Worm (Caenorhabditis elegans): ENCODE data around the gene pals-17.
A peak's percentile ranks its signal among the peaks of the same experiment; 100 is the strongest.

pals-17 gene

DNA sequence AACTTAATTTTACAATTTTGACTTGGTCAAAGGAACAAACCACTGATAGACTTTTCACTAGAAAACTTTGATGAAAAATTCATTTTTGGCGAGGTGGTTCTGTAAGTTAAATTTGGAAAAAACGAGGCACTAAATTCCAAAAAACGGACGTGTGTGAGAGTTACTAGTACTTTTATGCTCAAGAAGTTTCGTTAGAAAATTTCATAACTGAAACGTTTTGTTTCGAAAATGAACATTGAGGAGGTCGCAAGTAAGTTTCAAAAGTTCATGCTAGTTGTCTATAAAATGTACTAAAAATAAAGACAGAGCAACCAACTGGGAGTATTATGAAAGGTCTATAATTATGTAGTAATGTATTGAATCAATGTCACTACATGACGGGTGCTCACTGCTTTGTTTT lies at the start of gene pals-17:
Gene pals-17, minus strand, starts transcription at position 101 of the 400 bp plus-strand sequence.
- no peak for TF ChIP-seq elt-3 (tag; optimal IDR thresholded peaks at IDR 0.05)
- TF ChIP-seq daf-12 (tag; optimal IDR thresholded peaks at IDR 0.05): no peak
- no peak for TF ChIP-seq nhr-12 (tag; optimal IDR thresholded peaks at IDR 0.05)
- TF ChIP-seq zag-1 (tag; optimal IDR thresholded peaks at IDR 0.05): no peak
- no peak for TF ChIP-seq snpc-4 (tag; optimal IDR thresholded peaks at IDR 0.05)
- no peak for TF ChIP-seq egl-5 (tag; optimal IDR thresholded peaks at IDR 0.05)
- no peak for TF ChIP-seq lin-15B (tag; optimal IDR thresholded peaks at IDR 0.05)
- TF ChIP-seq fkh-10 (GFP tag; optimal IDR thresholded peaks at IDR 0.05): no peak
- no peak for TF ChIP-seq skn-1 (tag; optimal IDR thresholded peaks at IDR 0.05)
- no peak for TF ChIP-seq eor-1 (tag; optimal IDR thresholded peaks at IDR 0.05)
- TF ChIP-seq nfya-1 (tag; optimal IDR thresholded peaks at IDR 0.05; ENCODE audit: insufficient read depth): no peak
- no peak for TF ChIP-seq mdl-1 (tag; optimal IDR thresholded peaks at IDR 0.05)
- no peak for TF ChIP-seq elt-1 (tag; optimal IDR thresholded peaks at IDR 0.05)
- TF ChIP-seq hmg-11 (tag; optimal IDR thresholded peaks at IDR 0.05): no peak
- TF ChIP-seq ztf-4 (tag; optimal IDR thresholded peaks at IDR 0.05): no peak
- no peak for TF ChIP-seq pha-4 (tag; optimal IDR thresholded peaks at IDR 0.05)
- no peak for TF ChIP-seq elt-2 (tag; optimal IDR thresholded peaks at IDR 0.05)
- TF ChIP-seq nhr-23 (tag; optimal IDR thresholded peaks at IDR 0.05): no peak
- TF ChIP-seq nhr-43 (tag; optimal IDR thresholded peaks at IDR 0.05; ENCODE audit: poor library complexity, severe bottlenecking): no peak
- TF ChIP-seq unc-39 (tag; optimal IDR thresholded peaks at IDR 0.05): no peak

DNA sequence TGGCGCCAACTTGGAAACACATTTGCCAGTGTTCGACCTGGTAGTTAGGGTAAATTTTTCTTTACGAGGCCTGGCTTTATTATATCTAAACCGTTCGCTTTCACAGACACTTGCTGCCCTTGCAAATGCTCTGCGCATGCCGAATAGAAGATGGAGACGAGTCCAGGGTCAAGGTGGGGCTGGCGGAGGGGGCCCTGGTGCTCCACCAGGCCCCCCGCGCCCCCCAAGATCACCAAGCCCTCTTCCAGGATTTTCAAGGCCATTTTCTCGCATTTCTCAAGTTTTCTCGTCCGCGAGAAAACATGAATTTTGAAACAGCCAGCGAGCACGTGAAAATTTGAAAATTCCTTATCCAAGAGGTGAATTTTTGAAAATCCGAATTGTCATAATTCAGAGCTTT lies 48.0 kb upstream of the pals-17 start:
- TF ChIP-seq daf-12 (tag; optimal IDR thresholded peaks at IDR 0.05) (no peak), ceh-28 (tag; optimal IDR thresholded peaks at IDR 0.05) (no peak), R02D3.7 (tag; optimal IDR thresholded peaks at IDR 0.05) (no peak), unc-39 (tag; optimal IDR thresholded peaks at IDR 0.05) (no peak), nhr-76 (tag; optimal IDR thresholded peaks at IDR 0.05) (no peak), ZK546.5 (tag; optimal IDR thresholded peaks at IDR 0.05) (no peak), mdl-1 (tag; optimal IDR thresholded peaks at IDR 0.05) (no peak), unc-62 (GFP tag; optimal IDR thresholded peaks at IDR 0.05) (no peak), nhr-28 (tag; optimal IDR thresholded peaks at IDR 0.05) (no peak), ceh-16 (tag; optimal IDR thresholded peaks at IDR 0.05) (no peak)

DNA sequence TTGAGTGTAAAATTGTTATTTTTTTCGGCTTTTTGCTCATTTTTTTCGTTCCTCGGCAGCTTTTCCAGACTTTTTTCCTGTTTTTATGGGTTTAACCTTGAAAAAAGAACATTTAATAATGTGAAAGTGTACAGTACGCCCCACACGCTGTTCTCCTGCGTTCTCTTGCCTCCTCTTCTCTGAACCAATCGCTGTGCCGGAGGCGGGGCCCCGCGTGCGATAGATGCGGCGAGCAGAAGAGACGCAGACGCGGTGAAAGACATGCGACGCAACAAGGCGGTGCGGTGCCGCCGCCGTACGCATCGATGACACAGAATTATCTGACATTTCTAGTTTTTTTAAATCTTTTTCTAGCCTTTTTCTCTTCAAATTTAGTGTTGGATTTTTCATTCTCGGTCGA lies 45.1 kb upstream of the pals-17 start:
- TF ChIP-seq egl-5 (tag; optimal IDR thresholded peaks at IDR 0.05) (no peak), tbx-2 (tag; optimal IDR thresholded peaks at IDR 0.05) (no peak), unc-62 (GFP tag; optimal IDR thresholded peaks at IDR 0.05) (no peak), ceh-16 (tag; optimal IDR thresholded peaks at IDR 0.05) (no peak), unc-39 (tag; optimal IDR thresholded peaks at IDR 0.05) (no peak), nfya-1 (tag; optimal IDR thresholded peaks at IDR 0.05; ENCODE audit: insufficient read depth) (peak; percentile 99), aly-2 (tag; optimal IDR thresholded peaks at IDR 0.05) (no peak), R02D3.7 (tag; optimal IDR thresholded peaks at IDR 0.05) (no peak), nhr-76 (tag; optimal IDR thresholded peaks at IDR 0.05) (no peak)

DNA sequence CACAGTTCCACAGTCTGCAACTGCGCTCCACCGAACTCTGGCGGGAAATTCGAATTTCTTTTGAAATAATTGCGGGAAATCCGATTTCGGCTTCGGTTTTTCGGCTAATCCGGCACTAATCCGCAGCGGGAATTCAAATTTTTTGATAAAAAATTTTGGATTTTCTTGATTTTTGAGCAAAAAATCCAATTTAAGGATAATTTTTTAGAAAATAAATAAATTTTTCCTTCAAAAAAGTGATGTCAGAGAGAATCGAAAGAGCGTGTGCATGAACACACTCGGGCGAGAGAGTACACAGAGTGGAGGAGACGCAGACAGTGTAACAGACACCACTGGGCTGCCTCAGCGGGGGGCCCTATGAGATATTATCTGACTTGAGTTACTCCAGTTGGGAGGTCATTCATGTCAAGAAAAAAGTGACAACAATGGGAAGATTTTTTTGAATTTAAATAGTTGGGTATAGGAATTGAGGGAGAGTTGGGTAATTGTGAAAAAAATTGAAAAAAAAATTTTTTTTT lies 38.3 kb upstream of the pals-17 start:
- no peak for TF ChIP-seq ama-1 (optimal IDR thresholded peaks at IDR 0.05)
- no peak for TF ChIP-seq egl-5 (tag; optimal IDR thresholded peaks at IDR 0.05)
- peak; percentile 49 for TF ChIP-seq elt-1 (tag; optimal IDR thresholded peaks at IDR 0.05)
- TF ChIP-seq nfya-1 (tag; optimal IDR thresholded peaks at IDR 0.05; ENCODE audit: insufficient read depth): peak; percentile 56
- TF ChIP-seq daf-12 (tag; optimal IDR thresholded peaks at IDR 0.05): no peak
- no peak for TF ChIP-seq aly-2 (tag; optimal IDR thresholded peaks at IDR 0.05)
- no peak for TF ChIP-seq unc-39 (tag; optimal IDR thresholded peaks at IDR 0.05)
- no peak for TF ChIP-seq eor-1 (tag; optimal IDR thresholded peaks at IDR 0.05)
- peak; percentile 56 for TF ChIP-seq hmg-11 (tag; optimal IDR thresholded peaks at IDR 0.05)

DNA sequence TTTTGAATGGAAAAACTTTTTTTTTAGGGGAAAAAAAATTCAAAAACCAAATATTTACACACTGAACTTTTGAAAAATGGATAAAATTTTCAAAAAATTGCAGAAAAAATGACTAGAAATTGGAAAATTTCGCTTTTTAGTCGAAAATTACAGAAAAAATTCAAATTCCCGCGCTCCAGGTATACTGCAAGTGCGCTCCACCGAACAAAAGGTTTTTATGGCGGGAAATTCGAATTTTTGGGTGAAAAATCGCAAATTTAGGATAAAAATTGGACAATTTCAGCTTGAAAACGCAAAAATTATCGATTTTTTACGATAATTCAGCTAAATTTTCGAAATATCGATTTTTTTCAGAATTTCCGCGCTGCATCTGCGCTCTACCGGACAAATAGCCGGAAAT lies 37.6 kb upstream of the pals-17 start:
- TF ChIP-seq ceh-28 (tag; optimal IDR thresholded peaks at IDR 0.05): peak; percentile 45
- no peak for TF ChIP-seq eor-1 (tag; optimal IDR thresholded peaks at IDR 0.05)

DNA sequence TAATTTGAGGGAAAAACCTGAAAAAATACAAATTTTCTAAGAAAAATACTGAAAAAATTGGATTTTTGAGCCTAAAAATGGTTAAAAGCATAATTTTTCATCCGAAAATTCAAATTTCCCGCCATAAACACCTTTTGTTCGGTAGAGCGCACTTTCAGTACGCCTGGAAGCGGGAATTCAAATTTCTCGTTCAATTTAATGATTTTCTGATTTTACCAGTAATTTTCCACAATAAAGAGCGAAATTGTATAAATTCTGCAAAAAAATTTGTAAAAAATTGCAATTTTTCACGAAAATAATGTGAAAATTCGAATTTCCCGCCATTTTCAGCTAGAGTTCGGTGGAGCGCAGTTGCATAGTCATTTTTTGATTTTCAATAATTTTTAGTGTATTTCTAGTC lies 36.8 kb upstream of the pals-17 start:
- TF ChIP-seq egl-27 (tag; optimal IDR thresholded peaks at IDR 0.05): no peak
- TF ChIP-seq mdl-1 (tag; optimal IDR thresholded peaks at IDR 0.05): no peak
- no peak for TF ChIP-seq fkh-10 (GFP tag; optimal IDR thresholded peaks at IDR 0.05)
- no peak for TF ChIP-seq hmg-11 (tag; optimal IDR thresholded peaks at IDR 0.05)
- TF ChIP-seq ceh-9 (tag; optimal IDR thresholded peaks at IDR 0.05): no peak
- no peak for TF ChIP-seq elt-2 (tag; optimal IDR thresholded peaks at IDR 0.05)
- no peak for TF ChIP-seq jun-1 (tag; optimal IDR thresholded peaks at IDR 0.05)
- no peak for TF ChIP-seq nhr-12 (tag; optimal IDR thresholded peaks at IDR 0.05)
- no peak for TF ChIP-seq mml-1 (tag; optimal IDR thresholded peaks at IDR 0.05)
- no peak for TF ChIP-seq ceh-82 (tag; optimal IDR thresholded peaks at IDR 0.05)
- TF ChIP-seq lin-15B (tag; optimal IDR thresholded peaks at IDR 0.05): no peak
- no peak for TF ChIP-seq ceh-28 (tag; optimal IDR thresholded peaks at IDR 0.05)
- TF ChIP-seq nhr-43 (tag; optimal IDR thresholded peaks at IDR 0.05; ENCODE audit: poor library complexity, severe bottlenecking): no peak
- TF ChIP-seq ztf-4 (tag; optimal IDR thresholded peaks at IDR 0.05): no peak
- TF ChIP-seq pqm-1 (tag; optimal IDR thresholded peaks at IDR 0.05): no peak
- no peak for TF ChIP-seq pha-4 (tag; optimal IDR thresholded peaks at IDR 0.05)
- TF ChIP-seq nhr-237 (tag; optimal IDR thresholded peaks at IDR 0.05): no peak
